Worm (Caenorhabditis elegans) whole organism, young adult: ENCODE results near the gene vha-18.

Experiments
- B0019.2 ChIP-seq: fragments of 200-800 bp; sonication (Bioruptor generic); conservative IDR thresholded peaks from 2 replicates; pipeline ENCODE4 v1.3.6; 2022; ENCODE audit warnings: missing genetic modification reagents, missing genetic modification characterization, missing compliant biosample characterization
- B0261.1 ChIP-seq: sonication (generic microtip); optimal IDR thresholded peaks from 2 replicates; lab custom pipeline; 2016; ENCODE audit warnings: mild to moderate bottlenecking, missing genetic modification characterization, moderate library complexity, missing compliant biosample characterization
- F10E7.11 ChIP-seq: sonication (generic microtip); optimal IDR thresholded peaks from 2 replicates; lab custom pipeline; 2017; ENCODE audit warnings: mild to moderate bottlenecking, missing genetic modification characterization, moderate library complexity, missing compliant biosample characterization
- F22D6.2 ChIP-seq: sonication (generic microtip); optimal IDR thresholded peaks from 2 replicates; lab custom pipeline; 2016; ENCODE audit warnings: mild to moderate bottlenecking, missing genetic modification characterization, missing compliant biosample characterization
- F23B12.7 ChIP-seq: sonication (generic microtip); optimal IDR thresholded peaks from 2 replicates; lab custom pipeline; 2017; ENCODE audit warnings: missing genetic modification characterization, mild to moderate bottlenecking, missing compliant biosample characterization, antibody characterized with exemption, moderate library complexity; ENCODE audit not compliant: insufficient read depth
- K11D2.4 ChIP-seq: fragments of 200-800 bp; sonication (Bioruptor generic); IDR thresholded peaks from 2 replicates; pipeline ENCODE4 v1.3.6; 2022; ENCODE audit warnings: missing genetic modification reagents, missing genetic modification characterization, missing compliant biosample characterization
- K12H6.12 ChIP-seq: fragments of 200-800 bp; sonication (Bioruptor generic); optimal IDR thresholded peaks from 2 replicates; lab custom pipeline; 2018; ENCODE audit warnings: mild to moderate bottlenecking, missing genetic modification characterization, missing compliant biosample characterization
- Y53G8AR.9 ChIP-seq: fragments of 200-800 bp; sonication (Bioruptor generic); conservative IDR thresholded peaks from 2 replicates; pipeline ENCODE4 v1.3.6; 2022; ENCODE audit warnings: missing genetic modification reagents, missing genetic modification characterization, missing compliant biosample characterization
- Y95B8A.8 ChIP-seq: fragments of 200-800 bp; sonication (Bioruptor generic); IDR thresholded peaks from 2 replicates; pipeline ENCODE4 v1.3.6; 2022; ENCODE audit warnings: missing genetic modification reagents, missing genetic modification characterization, missing compliant biosample characterization
- ZK185.1 ChIP-seq: sonication (generic microtip); optimal IDR thresholded peaks from 2 replicates; lab custom pipeline; 2016; ENCODE audit warnings: mild to moderate bottlenecking, missing genetic modification characterization, missing compliant biosample characterization; ENCODE audit not compliant: poor library complexity, severe bottlenecking
- aptf-2 ChIP-seq: fragments of 200-800 bp; sonication (Bioruptor generic); conservative IDR thresholded peaks from 2 replicates; pipeline ENCODE4 v1.3.6; 2022; ENCODE audit warnings: missing genetic modification reagents, missing genetic modification characterization, missing compliant biosample characterization
- aptf-3 ChIP-seq: fragments of 200-800 bp; sonication (Bioruptor generic); IDR thresholded peaks from 2 replicates; pipeline ENCODE4 v1.3.6; 2022; ENCODE audit warnings: missing genetic modification characterization, missing compliant biosample characterization
- atf-7 ChIP-seq: sonication (generic microtip); optimal IDR thresholded peaks from 2 replicates; lab custom pipeline; 2017; ENCODE audit warnings: mild to moderate bottlenecking, missing genetic modification characterization, missing compliant biosample characterization
- ccch-3 ChIP-seq: fragments of 200-800 bp; sonication (Bioruptor generic); optimal IDR thresholded peaks from 2 replicates; lab custom pipeline; 2018; ENCODE audit warnings: mild to moderate bottlenecking, missing genetic modification characterization, missing compliant biosample characterization
- cebp-1 ChIP-seq, 2 experiments: fragments of 200-800 bp in 1 of 2; sonication (Bioruptor generic) in 1 of 2; sonication (generic microtip) in 1 of 2; IDR thresholded peaks in 1 of 2; optimal IDR thresholded peaks in 1 of 2; 2 replicates each; pipeline versions ENCODE4 v1.3.6 to Lab custom; 2017 to 2022; ENCODE audit warnings: missing compliant biosample characterization in 2 of 2, missing genetic modification characterization in 2 of 2, mild to moderate bottlenecking in 1 of 2, missing genetic modification reagents in 1 of 2, moderate library complexity in 1 of 2
- cebp-2 ChIP-seq: fragments of 200-800 bp; sonication (Bioruptor generic); IDR thresholded peaks from 2 replicates; pipeline ENCODE4 v1.3.6; 2022; ENCODE audit warnings: missing genetic modification characterization, missing compliant biosample characterization
- ceh-100 ChIP-seq: fragments of 200-800 bp; sonication (Bioruptor generic); IDR thresholded peaks from 2 replicates; pipeline ENCODE4 v1.3.6; 2022; ENCODE audit warnings: missing genetic modification reagents, missing genetic modification characterization, missing compliant biosample characterization
- ceh-40 ChIP-seq: fragments of 200-800 bp; sonication (Bioruptor generic); IDR thresholded peaks from 2 replicates; pipeline ENCODE4 v1.3.6; 2022; ENCODE audit warnings: missing genetic modification characterization, missing compliant biosample characterization
- ceh-79 ChIP-seq: sonication (generic microtip); optimal IDR thresholded peaks from 2 replicates; lab custom pipeline; 2017; ENCODE audit warnings: mild to moderate bottlenecking, missing genetic modification characterization, missing compliant biosample characterization
- dox-1 ChIP-seq: fragments of 200-800 bp; sonication (Bioruptor generic); IDR thresholded peaks from 2 replicates; pipeline ENCODE4 v1.3.6; 2022; ENCODE audit warnings: missing genetic modification reagents, missing genetic modification characterization, missing compliant biosample characterization
- dpl-1 ChIP-seq: fragments of 150-350 bp; optimal IDR thresholded peaks from 2 replicates; lab custom pipeline; 2014; ENCODE audit warnings: missing biosample characterization, missing genetic modification reagents, missing genetic modification characterization
- ets-4 ChIP-seq: fragments of 200-800 bp; sonication (Bioruptor generic); optimal IDR thresholded peaks from 2 replicates; lab custom pipeline; 2018; ENCODE audit warnings: mild to moderate bottlenecking, missing genetic modification characterization, missing compliant biosample characterization
- fkh-3 ChIP-seq: sonication (generic microtip); optimal IDR thresholded peaks from 2 replicates; lab custom pipeline; 2016; ENCODE audit warnings: mild to moderate bottlenecking, missing genetic modification characterization, missing compliant biosample characterization
- gei-17 ChIP-seq: fragments of 200-800 bp; sonication (Bioruptor generic); optimal IDR thresholded peaks from 2 replicates; lab custom pipeline; 2018; ENCODE audit warnings: mild to moderate bottlenecking, missing genetic modification characterization, missing compliant biosample characterization
- him-1 ChIP-seq: sonication (generic microtip); optimal IDR thresholded peaks from 2 replicates; lab custom pipeline; 2016; ENCODE audit warnings: missing genotype, missing genetic modification reagents, missing genetic modification characterization, missing compliant biosample characterization
- hmg-1.2 ChIP-seq: fragments of 200-800 bp; sonication (Bioruptor generic); IDR thresholded peaks from 2 replicates; pipeline ENCODE4 v1.3.6; 2022; ENCODE audit warnings: missing genetic modification reagents, missing genetic modification characterization, missing compliant biosample characterization
- hmg-20 ChIP-seq: fragments of 200-800 bp; sonication (Bioruptor generic); IDR thresholded peaks from 2 replicates; pipeline ENCODE4 v1.3.6; 2022; ENCODE audit warnings: missing genetic modification reagents, missing genetic modification characterization, missing compliant biosample characterization
- hsf-1 ChIP-seq: fragments of 200-800 bp; sonication (Bioruptor generic); IDR thresholded peaks from 2 replicates; pipeline ENCODE4 v1.3.6; 2022; ENCODE audit warnings: missing genetic modification reagents, missing genetic modification characterization, missing compliant biosample characterization
- lin-26 ChIP-seq: fragments of 200-800 bp; sonication (Bioruptor generic); IDR thresholded peaks from 2 replicates; pipeline ENCODE4 v1.3.6; 2022; ENCODE audit warnings: missing genetic modification reagents, missing genetic modification characterization, missing compliant biosample characterization
- lin-35 ChIP-seq, 3 experiments: fragments of 150-350 bp in 2 of 3; sonication (generic microtip) in 1 of 3; optimal IDR thresholded peaks; 2 replicates each; lab custom pipeline; 2014 to 2018; ENCODE audit warnings: missing biosample characterization in 3 of 3, missing genetic modification characterization in 3 of 3, missing genetic modification reagents in 3 of 3
- lin-40 ChIP-seq: sonication (generic microtip); optimal IDR thresholded peaks from 2 replicates; lab custom pipeline; 2016; ENCODE audit warnings: missing genetic modification characterization, mild to moderate bottlenecking, missing compliant biosample characterization, missing genotype, missing genetic modification reagents
- lin-54 ChIP-seq: fragments of 200-800 bp; sonication (Bioruptor generic); optimal IDR thresholded peaks from 2 replicates; lab custom pipeline; 2018; ENCODE audit warnings: mild to moderate bottlenecking, missing genetic modification characterization, missing compliant biosample characterization
- lsy-27 ChIP-seq: sonication (generic microtip); optimal IDR thresholded peaks from 2 replicates; lab custom pipeline; 2017; ENCODE audit warnings: missing genetic modification characterization, mild to moderate bottlenecking, missing compliant biosample characterization, antibody characterized with exemption, missing genotype, borderline replicate concordance; ENCODE audit not compliant: insufficient read depth
- mcd-1 ChIP-seq: fragments of 200-800 bp; sonication (Bioruptor generic); IDR thresholded peaks from 2 replicates; pipeline ENCODE4 v1.3.6; 2022; ENCODE audit warnings: missing genetic modification reagents, missing genetic modification characterization, missing compliant biosample characterization
- mxl-1 ChIP-seq: sonication (generic microtip); optimal IDR thresholded peaks from 2 replicates; lab custom pipeline; 2016; ENCODE audit warnings: missing genetic modification characterization, missing compliant biosample characterization
- rpc-1 ChIP-seq, 2 experiments: fragments of 150-350 bp in 1 of 2; sonication (generic microtip) in 1 of 2; optimal IDR thresholded peaks; 2 replicates each; lab custom pipeline; 2014 to 2018; ENCODE audit warnings: missing biosample characterization in 1 of 2, missing genetic modification characterization in 1 of 2, missing genetic modification reagents in 1 of 2, missing genotype in 1 of 2
- snpc-1.3 ChIP-seq: sonication (generic microtip); optimal IDR thresholded peaks from 2 replicates; lab custom pipeline; 2017; ENCODE audit warnings: missing genetic modification characterization, mild to moderate bottlenecking, missing compliant biosample characterization, antibody characterized with exemption, moderate library complexity, missing genotype, missing genetic modification reagents; ENCODE audit not compliant: insufficient read depth
- sptf-2 ChIP-seq: fragments of 200-800 bp; sonication (Bioruptor generic); optimal IDR thresholded peaks from 2 replicates; lab custom pipeline; 2018; ENCODE audit warnings: mild to moderate bottlenecking, missing genetic modification characterization, missing compliant biosample characterization
- tbx-9 ChIP-seq: sonication (generic microtip); optimal IDR thresholded peaks from 2 replicates; lab custom pipeline; 2016; ENCODE audit warnings: borderline replicate concordance, missing genetic modification characterization, inconsistent platforms, missing compliant biosample characterization
- ztf-22 ChIP-seq: fragments of 200-800 bp; sonication (Bioruptor generic); optimal IDR thresholded peaks from 2 replicates; lab custom pipeline; 2018; ENCODE audit warnings: mild to moderate bottlenecking, missing genetic modification characterization, moderate library complexity, missing compliant biosample characterization
- ztf-25 ChIP-seq: fragments of 200-800 bp; sonication (Bioruptor generic); IDR thresholded peaks from 2 replicates; pipeline ENCODE4 v1.3.6; 2022; ENCODE audit warnings: missing genetic modification reagents, missing genetic modification characterization, missing compliant biosample characterization
- ztf-3 ChIP-seq: fragments of 200-800 bp; sonication (Bioruptor generic); optimal IDR thresholded peaks from 2 replicates; lab custom pipeline; 2018; ENCODE audit warnings: mild to moderate bottlenecking, missing genetic modification characterization, missing compliant biosample characterization

The vha-18 gene

DNA sequence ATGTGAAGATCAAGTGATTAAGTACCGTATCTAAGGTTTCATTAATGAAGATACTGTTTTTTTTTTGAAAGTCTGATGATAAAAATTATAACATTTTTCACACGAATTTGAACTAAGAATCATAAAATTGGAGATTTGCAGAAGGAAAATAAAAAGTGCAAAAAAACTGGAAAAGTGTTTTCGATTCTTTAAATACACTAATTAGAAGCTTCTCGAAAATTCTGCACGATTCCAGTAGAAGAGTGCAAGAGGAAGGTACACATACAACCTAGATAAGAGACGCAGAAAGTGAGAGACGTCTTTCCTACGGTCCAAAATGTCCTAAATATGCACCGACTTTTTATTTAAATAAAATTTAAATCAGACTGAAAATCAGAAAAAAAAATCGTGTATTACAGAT is 12.9 kb upstream of the vha-18 start:
- no peak for TF ChIP-seq Y95B8A.8
- TF ChIP-seq lin-40 (tag; lab: Kevin White, UChicago): no peak
- peak; percentile 25 for TF ChIP-seq rpc-1 (optimal IDR thresholded peaks at IDR 0.05; lab: Kevin White, UChicago)
- no peak for TF ChIP-seq rpc-1 (tag; optimal IDR thresholded peaks at IDR 0.05; lab: Kevin White, UChicago)
- TF ChIP-seq hmg-1.2 (GFP tag; lab: Robert Waterston, UW): peak; percentile 38; the same call in 1 of the 2 replicates
- TF ChIP-seq hsf-1 (GFP tag; lab: Robert Waterston, UW): peak; percentile 56; the same call in 1 of the 2 replicates
- TF ChIP-seq aptf-3 (GFP tag; lab: Robert Waterston, UW): no peak

DNA sequence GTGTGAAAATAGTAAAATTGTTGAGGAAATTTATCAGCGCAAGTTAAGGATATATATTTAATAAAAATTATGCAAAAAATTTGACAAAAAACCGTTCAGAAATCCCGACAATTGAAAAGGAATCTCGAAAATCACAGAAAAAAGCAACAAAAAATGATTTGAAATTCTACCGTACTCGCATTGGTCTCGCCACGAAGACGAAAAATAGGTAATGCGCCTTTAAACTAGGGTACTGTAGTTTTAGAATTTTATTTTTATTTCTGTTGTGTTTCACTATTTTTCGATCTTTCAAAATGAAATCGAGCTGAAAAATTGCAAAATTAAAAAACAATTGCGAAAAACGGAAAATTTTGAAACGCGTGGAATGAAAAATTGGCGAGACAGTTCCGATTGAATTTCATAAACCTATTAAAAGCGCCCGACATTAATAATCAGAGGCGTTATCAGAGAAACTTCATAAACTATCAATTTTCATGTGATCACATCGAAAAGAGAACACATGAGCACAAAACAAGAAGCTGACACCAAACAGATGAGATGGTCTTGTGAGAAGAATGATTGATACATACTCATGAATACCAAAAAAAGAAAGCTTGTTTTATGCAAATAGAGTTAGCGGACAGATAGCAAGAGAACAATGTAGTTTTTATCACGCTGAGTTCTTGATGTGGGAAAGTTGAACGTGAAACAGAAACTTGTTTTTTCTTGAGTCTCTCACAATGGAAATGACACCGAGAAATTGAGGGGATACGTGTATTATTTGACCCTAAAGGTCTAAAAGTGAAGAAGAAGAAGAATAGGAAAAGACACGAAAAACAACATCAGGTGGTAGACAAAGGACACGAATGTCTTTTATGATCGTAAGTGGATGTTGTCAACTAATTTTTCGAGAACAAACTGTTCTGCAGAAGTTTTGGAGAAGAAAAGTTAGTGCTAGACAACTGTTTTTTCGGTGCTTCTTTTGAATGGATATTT is 11.8 kb upstream of the vha-18 start:
- TF ChIP-seq ztf-25 (GFP tag; lab: Robert Waterston, UW) (no peak), ceh-79 (no peak), lin-26 (GFP tag; lab: Robert Waterston, UW) (peak; percentile 48; the same call in 1 of the 2 replicates), sptf-2 (GFP tag; lab: Kevin White, UChicago) (no peak), snpc-1.3 (no peak), ztf-22 (GFP tag; lab: Kevin White, UChicago) (peak; percentile 32), lin-35 (GFP tag; optimal IDR thresholded peaks at IDR 0.05; lab: Kevin White, UChicago) (no peak), F22D6.2 (tag; lab: Kevin White, UChicago) (no peak), hmg-1.2 (GFP tag; lab: Robert Waterston, UW) (no peak), lsy-27 (tag; lab: Kevin White, UChicago) (no peak), hmg-20 (no peak), mcd-1 (GFP tag; lab: Robert Waterston, UW) (no peak), gei-17 (GFP tag; lab: Kevin White, UChicago) (no peak), K12H6.12 (tag; lab: Kevin White, UChicago) (no peak), mxl-1 (tag; lab: Kevin White, UChicago) (no peak), lin-40 (tag; lab: Kevin White, UChicago) (no peak), ceh-100 (no peak), ztf-3 (GFP tag; lab: Kevin White, UChicago) (no peak), B0261.1 (tag; lab: Kevin White, UChicago) (no peak), lin-54 (GFP tag; lab: Kevin White, UChicago) (peak; percentile 52), dpl-1 (GFP tag; lab: Kevin White, UChicago) (no peak), F23B12.7 (tag; lab: Kevin White, UChicago) (no peak), K11D2.4 (no peak), him-1 (no peak), ZK185.1 (tag; lab: Kevin White, UChicago) (no peak), fkh-3 (tag; lab: Kevin White, UChicago) (no peak), B0019.2 (no peak), F10E7.11 (tag; lab: Kevin White, UChicago) (no peak), Y53G8AR.9 (GFP tag; lab: Robert Waterston, UW) (no peak), ccch-3 (GFP tag; lab: Kevin White, UChicago) (no peak), atf-7 (tag; lab: Kevin White, UChicago) (peak; percentile 20), ceh-40 (no peak), aptf-2 (GFP tag; lab: Robert Waterston, UW) (no peak), ets-4 (GFP tag; lab: Kevin White, UChicago) (no peak), aptf-3 (GFP tag; lab: Robert Waterston, UW) (no peak), cebp-1 (GFP tag; IDR thresholded peaks at IDR 0.05; lab: Robert Waterston, UW) (peak; percentile 30; the same call in 1 of the 2 replicates), cebp-1 (tag; optimal IDR thresholded peaks at IDR 0.05; lab: Kevin White, UChicago) (peak; percentile 62), cebp-2 (GFP tag; lab: Robert Waterston, UW) (no peak), tbx-9 (no peak), hsf-1 (GFP tag; lab: Robert Waterston, UW) (no peak), dox-1 (GFP tag; lab: Robert Waterston, UW) (no peak)
